Fruit fly (Drosophila melanogaster): ENCODE data around the gene spen.
A peak's percentile ranks its signal among the peaks of the same experiment; 100 is the strongest.

spen gene

DNA sequence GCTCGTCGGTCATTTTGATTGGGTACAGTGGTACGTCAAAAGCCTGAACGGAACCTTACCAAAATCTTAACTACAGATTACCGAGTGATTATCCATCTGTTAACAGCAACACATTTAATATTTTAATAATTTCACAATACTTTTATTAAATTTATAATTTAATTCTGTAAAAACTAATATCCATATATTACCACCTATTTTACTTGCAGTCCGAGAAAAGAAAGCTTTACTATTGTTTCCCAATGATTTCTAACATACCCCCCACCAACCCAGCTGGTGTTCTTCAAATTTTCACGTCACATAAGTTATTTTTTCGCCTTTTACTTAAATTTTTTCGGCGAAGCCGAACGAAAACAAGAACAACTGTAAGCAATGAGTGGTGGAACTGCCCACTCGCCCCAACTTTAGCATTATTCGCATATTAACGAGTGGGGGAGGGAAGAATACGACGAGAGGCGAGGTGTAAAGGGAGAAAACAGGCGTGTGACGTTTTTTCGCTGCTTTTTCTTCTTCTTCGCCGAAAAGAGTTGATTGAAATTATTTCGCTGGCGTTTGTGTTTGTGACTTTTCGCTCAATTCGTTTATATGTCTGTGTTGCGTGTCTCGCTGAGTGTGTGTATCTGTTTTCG, 89.1 kb downstream of the spen start (continued):
- TF ChIP-seq scrt (GFP tag; optimal IDR thresholded peaks at IDR 0.05) = peak; percentile 47
- peak; percentile 36 for TF ChIP-seq tin (GFP tag; optimal IDR thresholded peaks at IDR 0.05)
- TF ChIP-seq ewg (GFP tag; optimal IDR thresholded peaks at IDR 0.05) = peak; percentile 10
- peak; percentile 91; the same call in 3 of the 4 replicates for TF ChIP-seq chinmo (GFP tag; IDR thresholded peaks at IDR 0.05; ENCODE audit: partially characterized antibody)
- TF ChIP-seq Xbp1 (GFP tag; optimal IDR thresholded peaks at IDR 0.05) = peak; percentile 48
- TF ChIP-seq CG14710 (tag; optimal IDR thresholded peaks at IDR 0.05) = peak; percentile 12
- peak; percentile 59 for TF ChIP-seq CG6813 (GFP tag; optimal IDR thresholded peaks at IDR 0.05)
- TF ChIP-seq Vsx1 (GFP tag; optimal IDR thresholded peaks at IDR 0.05) = peak; percentile 14
- TF ChIP-seq sisA (GFP tag; IDR thresholded peaks at IDR 0.05) = 0 out of 2 replicates have a peak, but pooled peaks have one; percentile 12
- no peak for TF ChIP-seq CG18476 (GFP tag; optimal IDR thresholded peaks at IDR 0.05)
- TF ChIP-seq hth (optimal IDR thresholded peaks at IDR 0.05) = no peak
- TF ChIP-seq tna (GFP tag; IDR thresholded peaks at IDR 0.05; ENCODE audit: partially characterized antibody) = no peak
- no peak for TF ChIP-seq CG4820 (GFP tag; optimal IDR thresholded peaks at IDR 0.05)
- TF ChIP-seq pan (optimal IDR thresholded peaks at IDR 0.05) = no peak
- TF ChIP-seq pan (GFP tag; optimal IDR thresholded peaks at IDR 0.05 in 1 of 2, IDR thresholded peaks at IDR 0.05 in 1 of 2) = peak in 1 of 2 experiments; percentile 67
- no peak for TF ChIP-seq gt (GFP tag; IDR thresholded peaks at IDR 0.05)
- peak; percentile 55 for TF ChIP-seq row (GFP tag; IDR thresholded peaks at IDR 0.05)
- peak; percentile 83 for TF ChIP-seq Hmr (GFP tag; optimal IDR thresholded peaks at IDR 0.05)
- TF ChIP-seq CG15601 (tag; optimal IDR thresholded peaks at IDR 0.05) = no peak
- no peak for TF ChIP-seq MBD-R2 (GFP tag; IDR thresholded peaks at IDR 0.05)
- peak; percentile 45 for TF ChIP-seq CG13424 (tag; optimal IDR thresholded peaks at IDR 0.05)
- no peak for TF ChIP-seq CG15073 (GFP tag; optimal IDR thresholded peaks at IDR 0.05)
- TF ChIP-seq zen2 (GFP tag; IDR thresholded peaks at IDR 0.05; ENCODE audit: partially characterized antibody) = no peak
- no peak for TF ChIP-seq CG30020 (tag; optimal IDR thresholded peaks at IDR 0.05)
- no peak for TF ChIP-seq CG42726 (GFP tag; IDR thresholded peaks at IDR 0.05; ENCODE audit: partially characterized antibody)
- no peak for TF ChIP-seq inv (GFP tag; IDR thresholded peaks at IDR 0.05; ENCODE audit: partially characterized antibody)
- no peak for TF ChIP-seq CTCF (GFP tag; optimal IDR thresholded peaks at IDR 0.05)
- TF ChIP-seq CG1832 (GFP tag; optimal IDR thresholded peaks at IDR 0.05) = no peak
- no peak for TF ChIP-seq stwl (tag; optimal IDR thresholded peaks at IDR 0.05)
- TF ChIP-seq sc (optimal IDR thresholded peaks at IDR 0.05) = no peak
- TF ChIP-seq sc (GFP tag; optimal IDR thresholded peaks at IDR 0.05) = peak; percentile 0
- peak; percentile 43; the same call in 1 of the 2 replicates for TF ChIP-seq wdn (GFP tag; IDR thresholded peaks at IDR 0.05)
- peak; percentile 60 for TF ChIP-seq bcd (GFP tag; optimal IDR thresholded peaks at IDR 0.05)
- TF ChIP-seq Stat92E (GFP tag; optimal IDR thresholded peaks at IDR 0.05) = no peak
- TF ChIP-seq C15 (GFP tag; IDR thresholded peaks at IDR 0.05) = no peak
- peak; percentile 8 for TF ChIP-seq ftz-f1 (GFP tag; optimal IDR thresholded peaks at IDR 0.05)
- peak; percentile 29 for TF ChIP-seq CG8388 (GFP tag; optimal IDR thresholded peaks at IDR 0.05)
- TF ChIP-seq CG15514 (GFP tag; optimal IDR thresholded peaks at IDR 0.05) = no peak
- TF ChIP-seq CG2129 (GFP tag; IDR thresholded peaks at IDR 0.05; ENCODE audit: partially characterized antibody) = no peak
- TF ChIP-seq Spps (tag; optimal IDR thresholded peaks at IDR 0.05) = no peak
- TF ChIP-seq ab (GFP tag; optimal IDR thresholded peaks at IDR 0.05) = no peak
- TF ChIP-seq grn (GFP tag; optimal IDR thresholded peaks at IDR 0.05) = no peak
- no peak for TF ChIP-seq CG8290 (GFP tag; optimal IDR thresholded peaks at IDR 0.05)
- peak in 1 of 2 experiments; percentile 37 for TF ChIP-seq CG8290 (tag; optimal IDR thresholded peaks at IDR 0.05)
- TF ChIP-seq unpg (GFP tag; optimal IDR thresholded peaks at IDR 0.05) = peak; percentile 50
- TF ChIP-seq ems (GFP tag; optimal IDR thresholded peaks at IDR 0.05) = no peak
- TF ChIP-seq aop (GFP tag; IDR thresholded peaks at IDR 0.05) = no peak
- peak; percentile 19 for TF ChIP-seq Usf (GFP tag; optimal IDR thresholded peaks at IDR 0.05)
- TF ChIP-seq CG6254 (GFP tag; optimal IDR thresholded peaks at IDR 0.05) = peak; percentile 20
- peak; percentile 42 for TF ChIP-seq CG10267 (tag; optimal IDR thresholded peaks at IDR 0.05)
